Worm (Caenorhabditis elegans) whole organism, midembryonic: ENCODE measurements around the gene H41C03.2.

Source experiments
- T22C8.4 ChIP-seq: fragments of 200-800 bp; sonication (Bioruptor generic); IDR thresholded peaks from 2 replicates; pipeline ENCODE4 v1.3.6; 2022; ENCODE audit warnings: missing genetic modification characterization, missing compliant biosample characterization
- cog-1 ChIP-seq: sonication (generic microtip); optimal IDR thresholded peaks from 2 replicates; lab custom pipeline; 2016; ENCODE audit warnings: missing genetic modification characterization, missing compliant biosample characterization
- flt-1 ChIP-seq: fragments of 200-800 bp; sonication (Bioruptor generic); IDR thresholded peaks from 2 replicates; pipeline ENCODE4 v1.3.6; 2022; ENCODE audit warnings: missing genetic modification characterization, missing compliant biosample characterization
- klf-2 ChIP-seq: fragments of 200-800 bp; sonication (Bioruptor generic); conservative IDR thresholded peaks from 2 replicates; pipeline ENCODE4 v1.3.6; 2022; ENCODE audit warnings: missing genetic modification reagents, missing genetic modification characterization, missing compliant biosample characterization
- med-1 ChIP-seq: sonication (generic microtip); optimal IDR thresholded peaks from 2 replicates; lab custom pipeline; 2017; ENCODE audit warnings: missing genetic modification characterization, mild to moderate bottlenecking, missing compliant biosample characterization, antibody characterized with exemption, missing genetic modification reagents; ENCODE audit not compliant: insufficient read depth
- tab-1 ChIP-seq: fragments of 200-800 bp; sonication (Bioruptor generic); IDR thresholded peaks from 2 replicates; pipeline ENCODE4 v1.3.6; 2022; ENCODE audit warnings: missing genetic modification characterization, missing compliant biosample characterization
- ztf-23 ChIP-seq: fragments of 200-800 bp; sonication (Bioruptor generic); IDR thresholded peaks from 2 replicates; pipeline ENCODE4 v1.3.6; 2022; ENCODE audit warnings: missing genetic modification reagents, missing genetic modification characterization, missing compliant biosample characterization
- ztf-29 ChIP-seq: fragments of 200-800 bp; sonication (Bioruptor generic); IDR thresholded peaks from 2 replicates; pipeline ENCODE4 v1.3.6; 2022; ENCODE audit warnings: missing genetic modification reagents, missing genetic modification characterization, missing compliant biosample characterization

DNA sequence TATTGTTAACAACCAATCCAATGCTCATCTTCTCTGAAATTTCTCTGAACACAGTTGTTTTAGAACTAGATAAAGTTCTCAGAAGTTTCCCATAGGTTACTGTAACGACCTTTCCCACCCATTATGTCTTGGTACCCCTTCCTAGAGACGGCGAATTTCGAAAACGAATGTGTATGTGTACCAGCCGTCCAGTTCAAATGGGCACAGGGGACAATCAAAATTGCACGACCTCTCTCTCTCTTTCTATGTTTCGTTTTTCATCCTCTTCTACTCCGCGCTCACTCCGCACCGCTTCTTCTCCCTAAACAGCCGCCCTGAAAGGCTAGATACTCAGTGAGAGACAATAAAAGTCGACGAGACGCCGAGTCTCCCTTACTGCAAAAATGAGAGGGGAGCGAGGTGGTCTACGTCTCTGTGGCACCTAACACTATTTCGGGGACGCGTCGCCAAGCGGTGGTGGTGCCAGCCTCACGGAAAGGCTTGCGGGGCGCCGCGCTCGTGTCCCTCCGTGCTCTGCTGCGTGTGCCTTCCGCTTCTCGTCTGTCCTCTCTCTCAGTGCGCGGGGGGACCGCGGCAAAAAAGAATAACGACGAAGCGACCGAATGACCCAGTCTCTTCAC, 49.6 kb upstream of the H41C03.2 start:
- TF ChIP-seq tab-1 (GFP tag; lab: Robert Waterston, UW) (no peak), cog-1 (no peak), ztf-23 (GFP tag; lab: Robert Waterston, UW) (no peak), ztf-29 (GFP tag; lab: Robert Waterston, UW) (no peak), flt-1 (GFP tag; lab: Robert Waterston, UW) (no peak), klf-2 (no peak), T22C8.4 (no peak), med-1 (GFP tag; lab: Kevin White, UChicago) (no peak)
